Worm (Caenorhabditis elegans) whole organism, L3 larva: ENCODE results near the gene K07F5.14.

Source experiments
- R02D3.7 ChIP-seq: fragments of 150-350 bp; optimal IDR thresholded peaks from 2 replicates; lab custom pipeline; 2014; ENCODE audit warnings: missing biosample characterization, missing genetic modification characterization
- aly-2 ChIP-seq: fragments of 150-350 bp; optimal IDR thresholded peaks from 2 replicates; lab custom pipeline; 2014; ENCODE audit warnings: missing biosample characterization, missing genetic modification characterization
- ama-1 ChIP-seq: fragments of 150-350 bp; optimal IDR thresholded peaks from 2 replicates; lab custom pipeline; 2018
- ceh-16 ChIP-seq: sonication (generic microtip); optimal IDR thresholded peaks from 2 replicates; lab custom pipeline; 2017; ENCODE audit warnings: missing biosample characterization, missing genetic modification characterization
- ceh-28 ChIP-seq: fragments of 150-350 bp; optimal IDR thresholded peaks from 2 replicates; lab custom pipeline; 2014; ENCODE audit warnings: missing biosample characterization, missing genetic modification reagents, missing genetic modification characterization
- ceh-82 ChIP-seq: fragments of 150-350 bp; optimal IDR thresholded peaks from 2 replicates; lab custom pipeline; 2014; ENCODE audit warnings: missing biosample characterization, missing genetic modification characterization
- ceh-9 ChIP-seq: sonication (generic microtip); optimal IDR thresholded peaks from 2 replicates; lab custom pipeline; 2018; ENCODE audit warnings: missing biosample characterization, missing genetic modification characterization
- daf-12 ChIP-seq: fragments of 150-350 bp; optimal IDR thresholded peaks from 2 replicates; lab custom pipeline; 2014; ENCODE audit warnings: missing biosample characterization, missing genetic modification reagents, missing genetic modification characterization
- egl-27 ChIP-seq: sonication (generic microtip); optimal IDR thresholded peaks from 4 replicates; lab custom pipeline; 2017; ENCODE audit warnings: missing biosample characterization, missing genetic modification reagents, missing genetic modification characterization
- elt-1 ChIP-seq: fragments of 150-350 bp; optimal IDR thresholded peaks from 2 replicates; lab custom pipeline; 2014; ENCODE audit warnings: missing biosample characterization, missing genetic modification characterization
- elt-3 ChIP-seq, 3 experiments: fragments of 150-350 bp in 1 of 3; sonication (generic microtip) in 2 of 3; optimal IDR thresholded peaks; 2 replicates in 2 of 3; 4 replicates in 1 of 3; lab custom pipeline; 2014 to 2017; ENCODE audit warnings: missing biosample characterization in 3 of 3, missing genetic modification characterization in 3 of 3
- fkh-10 ChIP-seq: sonication (generic microtip); optimal IDR thresholded peaks from 2 replicates; lab custom pipeline; 2017; ENCODE audit warnings: missing biosample characterization, missing genetic modification reagents, missing genetic modification characterization
- fkh-2 ChIP-seq: fragments of 150-350 bp; optimal IDR thresholded peaks from 2 replicates; lab custom pipeline; 2014; ENCODE audit warnings: missing biosample characterization, missing genetic modification reagents, missing genetic modification characterization
- fos-1 ChIP-seq: fragments of 150-350 bp; optimal IDR thresholded peaks from 2 replicates; lab custom pipeline; 2014; ENCODE audit warnings: missing biosample characterization, missing genetic modification characterization
- hmg-11 ChIP-seq: sonication (generic microtip); optimal IDR thresholded peaks from 2 replicates; lab custom pipeline; 2016; ENCODE audit warnings: missing genetic modification characterization, missing compliant biosample characterization
- jun-1 ChIP-seq: fragments of 150-350 bp; optimal IDR thresholded peaks from 2 replicates; lab custom pipeline; 2014; ENCODE audit warnings: missing biosample characterization, missing genetic modification reagents, missing genetic modification characterization
- lin-15B ChIP-seq: fragments of 150-350 bp; optimal IDR thresholded peaks from 2 replicates; lab custom pipeline; 2014; ENCODE audit warnings: missing biosample characterization, missing genetic modification characterization
- lsy-12 ChIP-seq: sonication (generic microtip); optimal IDR thresholded peaks from 2 replicates; lab custom pipeline; 2016; ENCODE audit warnings: mild to moderate bottlenecking, missing genetic modification characterization, missing compliant biosample characterization
- mdl-1 ChIP-seq: fragments of 150-350 bp; optimal IDR thresholded peaks from 2 replicates; lab custom pipeline; 2014; ENCODE audit warnings: missing biosample characterization, missing genetic modification characterization
- mml-1 ChIP-seq: fragments of 150-350 bp; sonication (generic microtip); optimal IDR thresholded peaks from 3 replicates; lab custom pipeline; 2014; ENCODE audit warnings: missing biosample characterization, missing genetic modification characterization
- nfya-1 ChIP-seq: sonication (generic microtip); optimal IDR thresholded peaks from 2 replicates; lab custom pipeline; 2017; ENCODE audit warnings: missing genetic modification characterization, mild to moderate bottlenecking, missing compliant biosample characterization, antibody characterized with exemption, moderate library complexity; ENCODE audit not compliant: insufficient read depth
- nhr-11 ChIP-seq: fragments of 150-350 bp; optimal IDR thresholded peaks from 2 replicates; lab custom pipeline; 2014; ENCODE audit warnings: missing biosample characterization, missing genetic modification characterization
- nhr-12 ChIP-seq: fragments of 150-350 bp; optimal IDR thresholded peaks from 2 replicates; lab custom pipeline; 2014; ENCODE audit warnings: missing biosample characterization, missing genetic modification characterization
- nhr-23 ChIP-seq: fragments of 150-350 bp; optimal IDR thresholded peaks from 2 replicates; lab custom pipeline; 2014; ENCODE audit warnings: missing biosample characterization, missing genetic modification reagents, missing genetic modification characterization
- nhr-237 ChIP-seq: fragments of 150-350 bp; optimal IDR thresholded peaks from 2 replicates; lab custom pipeline; 2014; ENCODE audit warnings: missing biosample characterization, missing genetic modification characterization
- nhr-25 ChIP-seq: sonication (generic microtip); optimal IDR thresholded peaks from 2 replicates; lab custom pipeline; 2017; ENCODE audit warnings: missing biosample characterization, missing genetic modification characterization
- nhr-28 ChIP-seq: fragments of 150-350 bp; optimal IDR thresholded peaks from 2 replicates; lab custom pipeline; 2014; ENCODE audit warnings: missing biosample characterization, missing genetic modification characterization
- nhr-43 ChIP-seq: sonication (generic microtip); optimal IDR thresholded peaks from 2 replicates; lab custom pipeline; 2016; ENCODE audit warnings: mild to moderate bottlenecking, missing genetic modification characterization, missing compliant biosample characterization; ENCODE audit not compliant: poor library complexity, severe bottlenecking
- nhr-67 ChIP-seq: fragments of 150-350 bp; optimal IDR thresholded peaks from 2 replicates; lab custom pipeline; 2014; ENCODE audit warnings: missing biosample characterization, missing genetic modification characterization
- nhr-76 ChIP-seq: fragments of 150-350 bp; sonication (generic microtip); optimal IDR thresholded peaks from 5 replicates; lab custom pipeline; 2014; ENCODE audit warnings: missing biosample characterization, missing genetic modification characterization
- nhr-77 ChIP-seq: fragments of 150-350 bp; optimal IDR thresholded peaks from 2 replicates; lab custom pipeline; 2014; ENCODE audit warnings: missing biosample characterization, missing genetic modification characterization
- pha-4 ChIP-seq: fragments of 150-350 bp; optimal IDR thresholded peaks from 2 replicates; lab custom pipeline; 2014; ENCODE audit warnings: missing biosample characterization, missing genetic modification reagents, missing genetic modification characterization
- sea-2 ChIP-seq: fragments of 150-350 bp; sonication (generic microtip); optimal IDR thresholded peaks from 4 replicates; lab custom pipeline; 2014; ENCODE audit warnings: missing biosample characterization, missing genetic modification reagents, missing genetic modification characterization
- skn-1 ChIP-seq: fragments of 150-350 bp; optimal IDR thresholded peaks from 2 replicates; lab custom pipeline; 2014; ENCODE audit warnings: missing biosample characterization, missing genetic modification characterization
- snpc-4 ChIP-seq: fragments of 150-350 bp; optimal IDR thresholded peaks from 2 replicates; lab custom pipeline; 2014; ENCODE audit warnings: missing biosample characterization, missing genetic modification characterization
- tbx-2 ChIP-seq: sonication (generic microtip); optimal IDR thresholded peaks from 2 replicates; lab custom pipeline; 2016; ENCODE audit warnings: mild to moderate bottlenecking, missing genetic modification characterization, missing compliant biosample characterization
- unc-39 ChIP-seq: sonication (generic microtip); optimal IDR thresholded peaks from 4 replicates; lab custom pipeline; 2017; ENCODE audit warnings: missing biosample characterization, missing genetic modification characterization
- unc-62 ChIP-seq: fragments of 150-350 bp; sonication (generic microtip); optimal IDR thresholded peaks from 4 replicates; lab custom pipeline; 2014; ENCODE audit warnings: missing biosample characterization, missing genetic modification reagents, missing genetic modification characterization
- zag-1 ChIP-seq: fragments of 150-350 bp; optimal IDR thresholded peaks from 2 replicates; lab custom pipeline; 2014; ENCODE audit warnings: missing biosample characterization, missing genetic modification characterization
- ztf-4 ChIP-seq: fragments of 150-350 bp; optimal IDR thresholded peaks from 2 replicates; lab custom pipeline; 2014; ENCODE audit warnings: missing biosample characterization, missing genetic modification characterization

K07F5.14 gene

ce11 chrIV:9866865-9867264, 4.8 kb downstream of the K07F5.14 start:
- no peak for TF ChIP-seq nhr-67 (tag; lab: Kevin White, UChicago)
- no peak for TF ChIP-seq snpc-4
- no peak for TF ChIP-seq daf-12 (tag; lab: Kevin White, UChicago)
- no peak for TF ChIP-seq nhr-237 (tag; lab: Kevin White, UChicago)
- TF ChIP-seq nhr-76 (tag; lab: Kevin White, UChicago) = no peak
- no peak for TF ChIP-seq nhr-12 (tag; lab: Kevin White, UChicago)
- TF ChIP-seq mdl-1 = no peak
- TF ChIP-seq elt-3 (tag; optimal IDR thresholded peaks at IDR 0.05; lab: Kevin White, UChicago) = no peak
- TF ChIP-seq skn-1 = no peak
- TF ChIP-seq unc-39 (tag; lab: Kevin White, UChicago) = no peak
- TF ChIP-seq sea-2 (GFP tag; lab: Kevin White, UChicago) = no peak
- no peak for TF ChIP-seq nhr-43
- TF ChIP-seq mml-1 (tag; lab: Kevin White, UChicago) = no peak
- TF ChIP-seq fkh-2 (tag; lab: Kevin White, UChicago) = no peak
- TF ChIP-seq ceh-9 (tag; lab: Kevin White, UChicago) = no peak
- no peak for TF ChIP-seq egl-27 (tag; lab: Kevin White, UChicago)
- no peak for TF ChIP-seq nhr-28 (tag; lab: Kevin White, UChicago)
- no peak for TF ChIP-seq ceh-16
- TF ChIP-seq hmg-11 (tag; lab: Kevin White, UChicago) = no peak
- TF ChIP-seq elt-1 (tag; lab: Kevin White, UChicago) = no peak

ce11 chrIV:9867915-9868314, 5.9 kb downstream of the K07F5.14 start:
- TF ChIP-seq zag-1 (tag; lab: Kevin White, UChicago) (no peak), mml-1 (tag; lab: Kevin White, UChicago) (no peak), fkh-10 (no peak), mdl-1 (peak; percentile 35), R02D3.7 (tag; lab: Kevin White, UChicago) (no peak), ztf-4 (peak; percentile 77), nhr-76 (tag; lab: Kevin White, UChicago) (no peak), tbx-2 (tag; lab: Kevin White, UChicago) (peak; percentile 57), pha-4 (no peak), elt-3 (tag; optimal IDR thresholded peaks at IDR 0.05; lab: Kevin White, UChicago) (peak in 2 of 3 experiments; percentile 40 to 50), ceh-28 (tag; lab: Kevin White, UChicago) (peak; percentile 48), nfya-1 (tag; lab: Kevin White, UChicago) (peak; percentile 29), nhr-23 (tag; lab: Kevin White, UChicago) (peak; percentile 99), nhr-67 (tag; lab: Kevin White, UChicago) (no peak), aly-2 (tag; lab: Kevin White, UChicago) (no peak), unc-39 (tag; lab: Kevin White, UChicago) (no peak), nhr-11 (no peak), lsy-12 (tag; lab: Kevin White, UChicago) (peak; percentile 30), unc-62 (GFP tag; lab: Kevin White, UChicago) (peak; percentile 3), nhr-25 (tag; lab: Kevin White, UChicago) (peak; percentile 93), nhr-43 (peak; percentile 99), nhr-77 (tag; lab: Kevin White, UChicago) (no peak), fkh-2 (tag; lab: Kevin White, UChicago) (no peak)

- TF ChIP-seq ceh-82 (tag; lab: Kevin White, UChicago) (no peak), pha-4 (peak; percentile 91), nhr-28 (tag; lab: Kevin White, UChicago) (no peak), elt-3 (tag; optimal IDR thresholded peaks at IDR 0.05; lab: Kevin White, UChicago) (no peak), zag-1 (tag; lab: Kevin White, UChicago) (no peak), nhr-25 (tag; lab: Kevin White, UChicago) (no peak), lin-15B (tag; lab: Kevin White, UChicago) (no peak)
Measured at ce11 chrIV:9869344-9869743, 7.3 kb downstream of the K07F5.14 start.

- TF ChIP-seq snpc-4 (no peak), nhr-25 (tag; lab: Kevin White, UChicago) (peak; percentile 3), ama-1 (lab: Kevin White, UChicago) (no peak), elt-1 (tag; lab: Kevin White, UChicago) (peak; percentile 70), sea-2 (GFP tag; lab: Kevin White, UChicago) (no peak), nhr-237 (tag; lab: Kevin White, UChicago) (no peak), fos-1 (tag; lab: Kevin White, UChicago) (no peak), lin-15B (tag; lab: Kevin White, UChicago) (no peak), egl-27 (tag; lab: Kevin White, UChicago) (no peak), pha-4 (no peak), nhr-43 (no peak), ceh-16 (no peak), zag-1 (tag; lab: Kevin White, UChicago) (no peak), nhr-28 (tag; lab: Kevin White, UChicago) (no peak), fkh-10 (no peak), unc-39 (tag; lab: Kevin White, UChicago) (no peak), ceh-9 (tag; lab: Kevin White, UChicago) (no peak), jun-1 (tag; lab: Kevin White, UChicago) (no peak)
Measured at ce11 chrIV:9872210-9872609, 10.2 kb downstream of the K07F5.14 start.
